Fruit fly (Drosophila melanogaster): ENCODE results near the gene CG31816.

CG31816 gene

DNA sequence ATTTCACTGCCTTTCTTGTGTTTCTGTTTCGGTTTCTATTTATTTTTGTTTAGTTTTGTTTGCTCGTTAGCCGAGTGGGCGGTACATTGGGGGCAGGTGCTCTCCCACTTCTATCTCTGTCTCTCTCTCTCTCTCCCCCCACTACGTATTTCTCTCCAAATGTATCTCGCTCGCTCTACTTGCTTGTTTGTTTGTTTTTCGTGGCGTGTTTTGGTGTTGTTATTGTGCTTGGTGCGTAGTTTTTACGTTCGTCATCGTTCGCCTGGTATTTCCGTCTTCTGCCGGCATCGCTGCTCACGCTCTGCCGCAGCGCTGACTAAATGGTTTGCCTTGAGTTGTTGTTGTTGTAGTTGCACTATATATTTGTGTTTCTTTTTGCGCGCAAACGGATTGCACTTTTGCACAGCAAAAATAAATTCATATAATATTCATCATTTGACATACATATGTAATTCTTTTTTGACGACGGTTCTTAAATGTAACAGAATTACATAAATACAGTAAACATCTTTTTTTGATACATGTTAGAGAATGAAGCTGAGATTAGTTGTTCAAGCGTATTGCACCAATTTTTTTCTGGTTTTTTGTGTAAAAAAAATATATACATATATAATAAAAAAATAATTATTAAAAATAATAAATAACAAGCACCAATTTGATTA, 8.0 kb upstream of the CG31816 start:
- peak; percentile 73 for TF ChIP-seq CG17801 (GFP tag; optimal IDR thresholded peaks at IDR 0.05; ENCODE audit: partially characterized antibody)

DNA sequence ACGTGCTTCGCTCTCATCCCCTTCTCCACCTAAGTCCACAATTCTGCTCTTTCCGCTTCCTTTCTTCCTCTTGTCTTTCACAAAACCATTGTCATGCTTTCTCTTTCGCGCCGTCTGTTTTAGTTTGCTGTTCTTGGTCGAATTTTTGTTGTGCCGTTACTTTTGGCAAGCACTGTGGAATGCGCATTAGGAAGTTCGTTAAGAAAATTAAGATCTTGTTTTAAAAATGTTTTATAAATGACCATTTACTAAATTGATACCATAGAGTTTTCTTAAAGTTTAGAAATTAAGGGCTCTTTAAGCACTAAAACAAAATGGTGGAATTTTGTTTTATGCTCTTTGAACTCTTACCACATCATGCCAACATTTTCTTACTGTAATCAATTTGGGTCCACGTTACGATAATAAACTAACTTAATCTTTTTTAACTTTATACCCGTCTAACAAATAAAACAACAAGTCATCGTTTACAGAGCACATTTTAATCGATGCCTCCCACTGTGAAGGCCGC, 7.2 kb upstream of the CG31816 start:
- peak; percentile 31 for TF ChIP-seq CG17801 (GFP tag; optimal IDR thresholded peaks at IDR 0.05; ENCODE audit: partially characterized antibody)

DNA sequence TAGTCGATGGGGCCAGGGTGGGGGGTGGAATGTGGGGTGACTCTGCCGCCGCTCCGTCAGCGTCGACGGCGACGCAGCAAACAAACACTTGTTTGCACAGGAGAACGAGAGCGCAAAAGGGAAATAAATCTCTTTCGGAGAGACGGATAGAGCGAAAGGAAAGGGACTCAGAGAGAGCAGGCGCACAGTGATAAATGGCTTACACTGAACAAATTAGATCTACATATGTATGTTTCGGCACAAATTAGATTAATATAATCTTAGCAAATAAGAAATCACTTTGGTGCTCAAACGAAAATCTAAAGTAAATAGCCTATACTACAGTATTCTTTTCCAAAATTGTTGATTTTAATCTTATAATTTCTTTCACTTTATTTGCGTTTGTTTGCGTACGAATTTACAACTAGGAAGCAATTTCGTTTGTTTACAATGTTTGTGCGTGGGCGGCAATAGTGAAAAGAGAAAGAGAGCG, 6.6 kb upstream of the CG31816 start:
- peak; percentile 68 for TF ChIP-seq CG17801 (GFP tag; optimal IDR thresholded peaks at IDR 0.05; ENCODE audit: partially characterized antibody)

DNA sequence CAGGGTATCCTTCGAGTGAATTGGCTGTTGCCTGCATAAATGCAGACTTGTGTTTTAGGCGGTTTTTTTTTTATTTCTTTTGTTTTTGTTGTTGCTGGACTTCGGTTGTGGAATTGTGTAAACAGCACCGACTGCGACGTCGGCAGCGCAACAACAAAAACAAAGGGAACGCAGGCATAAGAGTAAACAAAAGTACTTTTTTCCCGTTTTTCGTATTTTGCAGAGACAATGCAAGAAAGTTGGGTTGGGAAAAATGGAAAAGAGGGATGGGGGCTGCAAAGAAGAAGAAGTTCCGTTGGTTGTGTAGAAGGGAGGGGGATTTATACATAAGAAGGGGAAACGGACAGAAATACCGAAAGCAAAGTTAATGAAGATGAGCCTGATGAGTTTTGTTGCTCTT, 5.8 kb upstream of the CG31816 start:
- no peak for TF ChIP-seq CG17801 (GFP tag; optimal IDR thresholded peaks at IDR 0.05; ENCODE audit: partially characterized antibody)

DNA sequence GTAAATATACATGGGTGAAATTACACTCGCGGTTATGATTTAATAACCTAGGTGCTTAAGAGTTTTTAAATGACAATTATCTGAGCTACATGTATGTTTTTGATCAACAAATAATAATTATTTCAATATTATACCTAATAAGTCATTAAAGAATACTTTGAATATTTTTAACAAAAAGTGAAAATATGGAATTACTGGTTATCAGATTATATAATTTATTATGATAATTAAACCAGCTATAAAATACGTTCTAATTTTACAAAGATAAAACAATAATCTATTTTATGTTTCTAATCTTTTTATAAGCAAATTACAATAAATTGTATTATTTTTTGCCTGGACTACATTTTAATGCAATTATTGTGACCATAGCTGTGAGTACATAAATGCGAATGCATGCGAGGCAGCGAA, 5.3 kb upstream of the CG31816 start:
- peak; percentile 78 for TF ChIP-seq CG17801 (GFP tag; optimal IDR thresholded peaks at IDR 0.05; ENCODE audit: partially characterized antibody)

DNA sequence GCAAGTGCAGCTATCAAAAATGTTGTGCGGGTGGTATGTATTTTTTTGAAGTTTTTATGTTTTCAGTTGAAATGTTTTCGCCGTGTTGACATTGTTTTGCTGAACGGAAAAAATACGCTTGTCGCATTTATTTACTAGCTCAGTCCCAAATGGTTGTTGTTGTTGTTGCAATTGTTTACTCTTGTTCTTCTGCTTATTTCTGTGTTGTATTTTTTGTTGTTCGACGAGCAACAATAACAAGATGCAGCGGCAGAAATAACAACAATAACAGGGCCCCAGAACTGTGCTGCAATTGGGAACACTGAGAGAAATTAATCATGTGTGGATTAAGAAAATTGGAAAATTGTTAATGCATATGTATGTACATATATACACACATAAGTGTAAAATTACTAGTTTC, 4.2 kb upstream of the CG31816 start:
- peak; percentile 57 for TF ChIP-seq CG17801 (GFP tag; optimal IDR thresholded peaks at IDR 0.05; ENCODE audit: partially characterized antibody)

DNA sequence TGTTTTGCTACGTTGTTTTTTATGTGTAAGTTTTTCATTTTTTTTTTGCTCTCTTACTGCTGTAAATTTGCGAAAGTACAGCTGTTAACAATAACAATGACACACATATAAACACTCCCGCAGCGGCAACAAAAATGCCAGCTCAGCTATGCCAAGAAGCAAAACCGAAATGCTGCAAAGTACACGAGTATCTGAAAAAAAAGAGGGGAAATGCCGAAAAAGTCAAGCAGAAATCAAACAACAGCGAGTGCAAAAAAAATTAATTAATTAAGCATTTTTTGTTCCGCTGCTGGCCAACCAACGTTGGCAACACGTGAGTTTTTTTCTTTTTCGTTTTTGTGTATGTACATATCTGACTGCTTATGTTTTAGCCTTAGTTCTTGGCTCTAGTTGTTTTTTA, 3.4 kb upstream of the CG31816 start:
- peak; percentile 89 for TF ChIP-seq CG17801 (GFP tag; optimal IDR thresholded peaks at IDR 0.05; ENCODE audit: partially characterized antibody)

DNA sequence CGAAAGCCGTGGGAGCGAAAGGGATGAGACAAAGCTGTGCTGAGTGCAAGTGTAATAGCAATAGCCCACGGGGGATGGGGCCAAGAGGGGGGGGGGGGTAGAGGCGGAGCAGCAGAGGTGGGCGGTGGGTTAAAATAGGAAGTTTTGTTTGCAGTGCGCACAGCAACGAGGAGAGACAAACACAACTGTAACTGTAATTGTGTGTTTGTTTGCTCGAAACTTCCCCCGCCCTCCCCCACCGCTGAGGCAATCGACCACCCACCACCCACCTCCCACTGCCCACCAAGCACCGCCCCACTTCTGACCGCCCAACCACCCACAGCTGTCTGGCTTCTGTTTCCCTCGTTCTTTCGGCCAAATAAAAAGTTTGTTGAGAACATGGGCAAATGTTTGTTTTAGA, 1.6 kb upstream of the CG31816 start:
- no peak for TF ChIP-seq CG17801 (GFP tag; optimal IDR thresholded peaks at IDR 0.05; ENCODE audit: partially characterized antibody)

DNA sequence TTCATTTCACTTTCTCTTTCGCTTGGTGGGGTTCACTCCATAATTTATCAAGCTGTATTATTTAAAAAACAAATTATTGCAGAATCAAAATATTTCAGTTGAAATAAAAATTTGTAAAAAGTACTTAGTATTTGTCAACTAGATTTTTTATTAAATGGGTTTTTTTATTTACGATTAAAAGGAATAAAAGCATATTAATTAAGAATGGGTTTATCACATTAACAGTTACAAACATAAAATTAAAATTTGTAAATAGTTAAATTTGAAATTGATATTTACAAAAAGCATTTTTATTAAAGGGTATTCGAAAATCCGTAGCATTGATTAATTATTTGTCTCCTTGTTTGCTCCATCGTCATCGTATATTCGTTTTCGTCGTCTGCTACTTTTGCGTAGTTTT, 1.0 kb upstream of the CG31816 start:
- no peak for TF ChIP-seq CG17801 (GFP tag; optimal IDR thresholded peaks at IDR 0.05; ENCODE audit: partially characterized antibody)

DNA sequence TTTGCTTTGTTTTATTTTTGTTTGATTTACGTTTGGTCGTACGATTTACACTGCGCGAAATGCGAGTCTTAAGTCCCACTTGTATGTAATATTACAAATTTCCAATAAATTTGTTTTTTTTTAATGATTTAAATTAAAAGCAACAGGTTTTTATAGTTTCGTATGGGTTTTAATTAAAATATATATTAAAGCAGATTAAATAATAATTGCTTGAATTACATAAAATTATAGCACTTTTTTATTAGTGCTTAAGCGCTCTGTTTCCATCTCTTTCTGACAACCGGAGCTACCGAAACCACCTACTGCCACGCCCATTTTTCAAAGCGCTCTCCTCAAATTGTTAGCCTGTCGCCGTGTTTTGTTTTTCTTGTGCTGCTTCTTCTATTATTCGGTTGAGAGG, 613 bp upstream of the CG31816 start:
- TF ChIP-seq CG17801 (GFP tag; optimal IDR thresholded peaks at IDR 0.05; ENCODE audit: partially characterized antibody): no peak

DNA sequence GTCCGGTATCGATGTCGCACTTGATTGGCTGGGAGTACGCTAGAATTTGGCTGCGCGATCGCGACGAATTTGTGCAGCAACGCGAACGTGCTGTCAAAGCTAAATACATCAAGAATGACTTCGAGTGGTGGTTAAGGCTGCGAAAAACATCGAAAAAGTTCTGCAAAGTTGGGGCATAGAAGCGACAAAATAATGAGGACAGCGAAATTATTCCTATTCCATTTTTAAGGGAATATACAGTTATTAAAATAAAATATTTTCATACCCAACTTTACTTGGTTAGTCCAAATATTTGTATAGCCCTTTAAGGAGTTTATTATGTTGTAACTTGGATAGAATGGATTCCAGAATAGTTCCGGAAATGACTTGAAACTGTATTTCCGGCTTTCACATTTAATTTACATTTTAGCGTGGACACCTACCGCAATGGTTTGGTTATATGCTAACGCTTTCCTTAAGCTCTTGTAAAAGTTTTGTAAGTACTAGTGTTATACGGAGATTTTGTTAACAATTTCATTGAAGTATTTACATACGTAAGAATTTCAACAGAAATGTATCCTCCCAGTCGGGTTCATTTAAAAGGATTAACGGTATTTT, 749 bp downstream of the CG31816 start:
- TF ChIP-seq CG17801 (GFP tag; optimal IDR thresholded peaks at IDR 0.05; ENCODE audit: partially characterized antibody): no peak

DNA sequence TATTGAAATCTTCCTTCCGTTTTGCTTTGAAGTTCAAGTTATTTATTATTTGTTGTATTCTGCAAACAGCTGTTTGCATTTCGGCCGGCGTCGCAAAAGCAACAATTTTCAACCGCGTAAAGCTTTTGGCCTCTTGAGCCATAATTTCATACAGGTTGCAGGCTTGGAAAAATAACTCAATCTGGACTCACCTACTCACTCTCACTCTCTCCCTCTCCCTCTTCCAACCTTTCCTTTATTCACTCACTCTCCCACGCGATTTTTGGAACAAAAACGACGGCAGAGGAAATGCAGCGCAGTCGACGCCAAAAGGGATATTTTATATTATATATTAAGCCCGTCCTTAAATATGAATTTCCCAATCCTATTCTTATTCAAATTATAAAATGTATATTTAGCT, 1.5 kb downstream of the CG31816 start:
- TF ChIP-seq CG17801 (GFP tag; optimal IDR thresholded peaks at IDR 0.05; ENCODE audit: partially characterized antibody): no peak

DNA sequence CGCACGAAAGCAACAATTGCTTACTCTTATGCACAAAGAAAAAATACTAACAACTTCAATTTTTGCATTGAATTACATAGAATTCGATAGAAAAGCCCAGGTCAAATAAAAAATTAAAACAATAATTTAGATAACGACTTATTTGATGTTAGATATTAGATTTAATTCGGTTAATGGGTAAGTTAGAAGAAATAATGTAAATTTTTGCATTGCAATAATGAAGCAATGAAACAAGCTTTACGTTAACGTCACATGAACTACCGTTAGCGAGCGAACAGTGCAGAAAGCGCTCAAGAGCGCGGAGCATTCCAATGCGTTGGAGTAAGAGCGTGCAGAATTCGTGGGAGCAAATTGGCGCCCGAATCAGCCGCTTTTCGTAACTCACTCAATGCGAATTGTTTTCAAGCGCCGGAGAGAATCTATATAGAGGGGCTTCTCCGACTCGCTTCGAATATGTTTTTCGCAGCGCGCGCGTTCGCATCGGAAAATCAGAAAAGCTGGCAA, 2.3 kb downstream of the CG31816 start, which contains the start of gene mtgo:
TSS of gene mtgo (plus strand) at position 454 of the 504 bp plus-strand sequence.
- no peak for TF ChIP-seq CG17801 (GFP tag; optimal IDR thresholded peaks at IDR 0.05; ENCODE audit: partially characterized antibody)

DNA sequence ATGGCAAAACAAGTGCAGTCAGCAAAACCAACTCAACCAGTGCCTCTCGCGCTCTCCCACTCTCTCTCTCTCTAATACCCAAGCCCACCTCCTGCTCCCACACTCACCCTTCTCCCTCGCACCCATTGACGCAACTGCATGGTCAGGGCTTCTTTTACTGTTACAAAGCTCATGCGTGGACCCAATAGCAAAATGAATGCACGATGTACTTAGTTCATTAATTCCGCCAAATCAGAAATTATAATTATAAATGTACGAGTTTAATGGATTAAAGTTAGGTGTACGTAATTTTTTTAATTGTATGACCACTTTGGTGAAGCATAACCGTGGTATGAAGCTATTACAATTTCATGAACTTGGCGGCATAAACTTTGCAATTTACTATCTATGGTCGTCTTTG, 3.4 kb downstream of the CG31816 start:
- peak; percentile 84 for TF ChIP-seq CG17801 (GFP tag; optimal IDR thresholded peaks at IDR 0.05; ENCODE audit: partially characterized antibody)

DNA sequence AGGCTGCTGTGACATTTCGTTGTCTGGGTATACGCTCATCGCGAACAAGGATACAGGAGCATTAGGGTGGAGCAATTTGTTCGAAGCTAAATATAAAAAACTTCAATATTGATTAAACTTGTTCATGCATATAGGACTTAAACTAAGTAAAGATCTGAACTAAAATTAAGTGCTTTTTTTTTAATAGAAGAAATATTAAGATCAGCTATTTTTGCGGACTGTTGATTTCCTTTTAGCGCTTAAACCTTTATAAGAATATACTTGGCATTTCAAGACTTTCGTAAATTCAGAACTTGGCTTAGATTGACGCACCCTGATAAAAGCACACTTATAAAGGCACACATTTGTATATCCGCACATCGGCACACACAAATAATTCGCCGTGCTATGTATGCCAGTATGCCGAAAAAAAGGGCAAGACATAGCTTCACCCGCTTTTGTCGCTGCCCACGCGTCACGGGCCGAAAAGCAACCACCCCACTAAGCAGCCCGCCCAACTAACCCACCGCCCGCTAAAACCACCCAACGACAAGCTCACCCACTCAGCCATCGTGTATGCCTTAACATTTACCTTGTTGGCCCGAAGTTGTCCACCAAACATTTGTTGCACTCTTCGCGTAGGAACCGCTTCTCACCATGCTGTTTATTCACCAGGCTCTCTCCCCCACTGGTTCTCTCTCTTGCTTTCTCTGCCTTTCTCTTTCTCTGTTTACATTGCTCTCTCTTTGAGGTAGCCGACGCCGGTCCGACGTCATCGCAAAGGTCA, 5.5 kb downstream of the CG31816 start:
- no peak for TF ChIP-seq CG17801 (GFP tag; optimal IDR thresholded peaks at IDR 0.05; ENCODE audit: partially characterized antibody)
